Fruit fly (Drosophila melanogaster): ENCODE measurements around the gene Cyp4d20.

DNA sequence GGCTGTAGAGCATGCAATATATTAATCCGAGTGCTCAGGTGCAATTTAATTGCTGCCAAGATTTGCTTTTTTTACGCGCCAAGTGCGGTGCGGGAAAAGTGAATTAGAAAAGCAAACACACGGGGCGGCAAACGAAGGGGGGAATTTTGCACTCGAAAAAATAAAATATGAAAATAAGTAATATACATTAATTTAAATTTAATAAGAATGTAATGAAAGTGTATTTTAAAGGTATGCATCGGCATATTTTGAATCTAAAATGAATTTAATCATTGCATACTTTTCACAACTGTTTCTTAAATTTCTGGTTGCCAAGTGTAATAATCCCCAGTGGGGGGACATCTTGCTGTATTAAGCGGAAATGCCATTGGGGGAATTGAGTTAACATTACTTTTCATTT is 44.1 kb downstream of the Cyp4d20 start:
- TF ChIP-seq psq (optimal IDR thresholded peaks at IDR 0.05) (no peak), CG8478 (optimal IDR thresholded peaks at IDR 0.05) (no peak), pan (optimal IDR thresholded peaks at IDR 0.05) (no peak)

All from whole organism.